Fruit fly (Drosophila melanogaster) whole organism, pupa: ENCODE data around the gene bond.

Source experiments
- CG12605 ChIP-seq: fragments of 200-800 bp; sonication (Bioruptor generic); IDR thresholded peaks from 2 replicates; pipeline ENCODE4 v1.3.6; 2022; ENCODE audit warnings: missing biosample characterization, missing genetic modification characterization
- CG13204 ChIP-seq: fragments of 200-800 bp; sonication (Bioruptor generic); optimal IDR thresholded peaks from 2 replicates; lab custom pipeline; 2018; ENCODE audit warnings: missing biosample characterization, mild to moderate bottlenecking, missing genetic modification characterization, moderate library complexity
- CG14655 ChIP-seq: fragments of 200-800 bp; sonication (Bioruptor generic); optimal IDR thresholded peaks from 3 replicates; lab custom pipeline; 2017; ENCODE audit warnings: mild to moderate bottlenecking, missing biosample characterization, missing genetic modification reagents, missing genetic modification characterization
- CG15710 ChIP-seq: fragments of 200-800 bp; sonication (Bioruptor generic); optimal IDR thresholded peaks from 2 replicates; lab custom pipeline; 2018; ENCODE audit warnings: missing biosample characterization, mild to moderate bottlenecking, missing genetic modification characterization, moderate library complexity
- CG17806 ChIP-seq: fragments of 200-800 bp; sonication (Bioruptor generic); optimal IDR thresholded peaks from 2 replicates; lab custom pipeline; 2018; ENCODE audit warnings: missing biosample characterization, mild to moderate bottlenecking, missing genetic modification characterization, moderate library complexity
- CG8301 ChIP-seq: fragments of 200-800 bp; sonication (Bioruptor generic); optimal IDR thresholded peaks from 2 replicates; lab custom pipeline; 2018; ENCODE audit warnings: missing biosample characterization, mild to moderate bottlenecking, missing genetic modification characterization
- D1 ChIP-seq: fragments of 200-800 bp; sonication (Bioruptor generic); optimal IDR thresholded peaks from 2 replicates; lab custom pipeline; 2018; ENCODE audit warnings: missing biosample characterization, mild to moderate bottlenecking, missing genetic modification characterization, moderate library complexity
- Ets98B ChIP-seq: fragments of 200-800 bp; sonication (Bioruptor generic); IDR thresholded peaks from 2 replicates; pipeline ENCODE4 v1.3.6; 2022; ENCODE audit warnings: missing biosample characterization, missing genetic modification characterization
- Pif1A ChIP-seq: fragments of 200-800 bp; sonication (Bioruptor generic); optimal IDR thresholded peaks from 3 replicates; lab custom pipeline; 2016; ENCODE audit warnings: missing biosample characterization, missing genetic modification characterization
- fd96Ca ChIP-seq: fragments of 200-800 bp; sonication (Bioruptor generic); IDR thresholded peaks from 3 replicates; pipeline ENCODE4 v1.3.6; 2022; ENCODE audit warnings: missing biosample characterization, missing genetic modification characterization
- gl ChIP-seq: fragments of 200-800 bp; sonication (Bioruptor generic); optimal IDR thresholded peaks from 2 replicates; lab custom pipeline; 2018; ENCODE audit warnings: missing biosample characterization, mild to moderate bottlenecking, missing genetic modification characterization
- rn ChIP-seq: fragments of 200-800 bp; sonication (Bioruptor generic); IDR thresholded peaks from 2 replicates; pipeline ENCODE4 v1.3.6; 2022; ENCODE audit warnings: missing biosample characterization, missing genetic modification characterization

DNA sequence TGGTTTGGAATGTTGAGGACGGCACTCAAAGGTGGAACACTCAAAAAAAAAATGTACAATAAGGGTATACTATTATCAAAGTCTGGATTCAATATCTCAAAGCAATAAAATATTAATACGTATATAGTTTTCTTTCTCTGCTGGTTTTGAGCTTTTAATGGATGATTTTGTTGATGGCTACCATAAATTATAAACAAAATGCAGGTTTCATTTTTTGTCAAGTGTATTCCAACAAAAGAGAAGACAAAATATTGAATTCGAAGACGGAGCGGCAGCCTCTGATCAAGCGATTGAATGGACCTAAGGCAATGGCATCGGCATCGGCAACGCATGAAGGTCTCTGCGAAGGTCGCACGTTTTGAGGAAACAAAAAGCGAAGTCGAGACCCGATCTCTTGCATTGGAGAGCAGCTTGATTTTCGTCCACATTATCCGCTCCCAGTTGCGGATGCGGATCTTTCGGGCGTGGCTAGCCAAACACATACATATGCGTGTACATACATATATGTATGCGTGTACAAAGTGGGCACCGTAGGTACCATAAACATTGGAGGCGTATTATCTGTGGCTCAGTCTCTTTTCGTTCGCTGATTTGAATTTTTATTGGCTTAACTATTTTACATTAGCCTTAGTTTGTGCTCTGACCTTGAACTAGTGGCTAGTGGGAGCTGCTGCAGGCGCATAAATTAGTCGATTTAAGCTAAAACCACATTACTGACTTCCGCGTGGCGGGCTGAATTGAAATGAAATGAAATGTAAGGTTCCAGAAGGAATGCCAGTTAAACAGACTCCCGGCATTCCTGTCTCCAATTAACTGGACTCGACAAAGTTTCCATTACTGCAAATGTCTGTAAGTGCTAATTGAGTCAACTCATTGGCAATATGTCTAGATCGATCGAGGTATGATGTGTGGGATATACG lies 13.7 kb upstream of the bond start:
- TF ChIP-seq CG17806 (peak; percentile 89), Pif1A (GFP tag; lab: Kevin White, UChicago) (peak; percentile 59), D1 (tag; lab: Kevin White, UChicago) (peak; percentile 39), CG14655 (peak; percentile 38), CG15710 (tag; lab: Kevin White, UChicago) (peak; percentile 83), CG8301 (tag; lab: Kevin White, UChicago) (no peak), CG12605 (no peak), fd96Ca (GFP tag; lab: Robert Waterston, UW) (no peak), CG13204 (peak; percentile 52), Ets98B (no peak), rn (GFP tag; lab: Robert Waterston, UW) (no peak), gl (peak; percentile 64)
